Worm (Caenorhabditis elegans): ENCODE measurements around the gene sra-32.

- TF ChIP-seq T22C8.4 (GFP tag; IDR thresholded peaks at IDR 0.05) (no peak), klf-2 (GFP tag; conservative IDR thresholded peaks at IDR 0.05) (no peak), flt-1 (GFP tag; IDR thresholded peaks at IDR 0.05) (no peak), ref-1 (GFP tag; conservative IDR thresholded peaks at IDR 0.05) (no peak), cog-1 (tag; optimal IDR thresholded peaks at IDR 0.05) (no peak)
Observed at ce11 chrII:4495844-4496243, 35.9 kb downstream of the sra-32 start.
